Fruit fly (Drosophila melanogaster) whole organism, embryonic: ENCODE results near the gene Etfb.

ENCODE experiments used
- CG10147 ChIP-seq: fragments of 200-800 bp; sonication (Bioruptor generic); optimal IDR thresholded peaks from 2 replicates; lab custom pipeline; 2019; ENCODE audit warnings: missing biosample characterization, mild to moderate bottlenecking, missing genetic modification characterization, moderate library complexity
- CG10431 ChIP-seq: fragments of 200-800 bp; sonication (Bioruptor generic); optimal IDR thresholded peaks from 3 replicates; lab custom pipeline; 2018; ENCODE audit warnings: missing biosample characterization, mild to moderate bottlenecking, missing genetic modification characterization
- CG11456 ChIP-seq: fragments of 200-800 bp; sonication (Bioruptor generic); IDR thresholded peaks from 3 replicates; pipeline ENCODE4 v1.3.6; 2022; ENCODE audit warnings: missing biosample characterization, missing genetic modification characterization
- CG12942 ChIP-seq: fragments of 200-800 bp; sonication (Bioruptor generic); optimal IDR thresholded peaks from 3 replicates; lab custom pipeline; 2016; ENCODE audit warnings: missing biosample characterization, missing genetic modification characterization
- CG15514 ChIP-seq: fragments of 200-800 bp; sonication (Bioruptor generic); optimal IDR thresholded peaks from 3 replicates; lab custom pipeline; 2017; ENCODE audit warnings: missing biosample characterization, missing genetic modification characterization, mild to moderate bottlenecking, moderate library complexity, missing genetic modification reagents
- CG18262 ChIP-seq: fragments of 200-800 bp; optimal IDR thresholded peaks from 3 replicates; lab custom pipeline; 2019; ENCODE audit warnings: missing biosample characterization, mild to moderate bottlenecking, missing genetic modification characterization, moderate library complexity
- CG2116 ChIP-seq: fragments of 200-800 bp; sonication (Bioruptor generic); optimal IDR thresholded peaks from 3 replicates; lab custom pipeline; 2018; ENCODE audit warnings: missing biosample characterization, mild to moderate bottlenecking, missing genetic modification characterization
- CG33557 ChIP-seq: fragments of 200-800 bp; sonication (Bioruptor generic); optimal IDR thresholded peaks from 2 replicates; lab custom pipeline; 2019; ENCODE audit warnings: missing biosample characterization, mild to moderate bottlenecking, missing genetic modification characterization, moderate library complexity
- CG34422 ChIP-seq: fragments of 200-800 bp; sonication (Bioruptor generic); IDR thresholded peaks from 3 replicates; pipeline ENCODE4 v1.3.6; 2022; ENCODE audit warnings: missing biosample characterization, missing genetic modification characterization
- CG5245 ChIP-seq: fragments of 200-800 bp; sonication (Bioruptor generic); optimal IDR thresholded peaks from 3 replicates; lab custom pipeline; 2016; ENCODE audit warnings: missing biosample characterization, missing genetic modification characterization
- CG7556 ChIP-seq: fragments of 200-800 bp; sonication (Bioruptor generic); optimal IDR thresholded peaks from 2 replicates; lab custom pipeline; 2017; ENCODE audit warnings: missing biosample characterization, mild to moderate bottlenecking, missing genetic modification characterization
- CG7786 ChIP-seq: fragments of 200-800 bp; sonication (Bioruptor generic); optimal IDR thresholded peaks from 2 replicates; lab custom pipeline; 2016; ENCODE audit warnings: missing biosample characterization, missing genetic modification characterization
- CG7839 ChIP-seq: fragments of 200-800 bp; sonication (Bioruptor generic); optimal IDR thresholded peaks from 3 replicates; lab custom pipeline; 2018; ENCODE audit warnings: missing biosample characterization, mild to moderate bottlenecking, missing genetic modification characterization, moderate library complexity
- CG7963 ChIP-seq: fragments of 200-800 bp; sonication (Bioruptor generic); IDR thresholded peaks from 3 replicates; pipeline ENCODE4 v1.3.6; 2022; ENCODE audit warnings: missing biosample characterization, missing genetic modification characterization; ENCODE audit not compliant: partially characterized antibody
- CG8944 ChIP-seq: fragments of 200-800 bp; sonication (Bioruptor generic); optimal IDR thresholded peaks from 3 replicates; lab custom pipeline; 2016; ENCODE audit warnings: missing biosample characterization, missing genetic modification characterization
- CG9817 ChIP-seq: fragments of 200-800 bp; sonication (Bioruptor generic); optimal IDR thresholded peaks from 2 replicates; lab custom pipeline; 2018; ENCODE audit warnings: missing biosample characterization, mild to moderate bottlenecking, missing genetic modification characterization, moderate library complexity
- CG9876 ChIP-seq: fragments of 200-800 bp; sonication (Bioruptor generic); optimal IDR thresholded peaks from 2 replicates; lab custom pipeline; 2016; ENCODE audit warnings: missing biosample characterization, missing genetic modification characterization
- CrebB ChIP-seq: fragments of 200-800 bp; sonication (Bioruptor generic); optimal IDR thresholded peaks from 3 replicates; lab custom pipeline; 2018; ENCODE audit warnings: missing biosample characterization, mild to moderate bottlenecking, missing genetic modification characterization
- Elba2 ChIP-seq: fragments of 200-800 bp; sonication (Bioruptor generic); optimal IDR thresholded peaks from 3 replicates; lab custom pipeline; 2016; ENCODE audit warnings: missing biosample characterization, missing genetic modification characterization
- Gug ChIP-seq: fragments of 200-800 bp; sonication (Bioruptor generic); IDR thresholded peaks from 4 replicates; pipeline ENCODE4 v1.3.6; 2022; ENCODE audit warnings: missing biosample characterization, missing genetic modification characterization
- HmgD ChIP-seq: fragments of 200-800 bp; sonication (Bioruptor generic); optimal IDR thresholded peaks from 3 replicates; lab custom pipeline; 2016; ENCODE audit warnings: missing biosample characterization, missing genetic modification characterization
- HmgZ ChIP-seq: fragments of 200-800 bp; sonication (Bioruptor generic); optimal IDR thresholded peaks from 2 replicates; lab custom pipeline; 2018; ENCODE audit warnings: missing biosample characterization, mild to moderate bottlenecking, missing genetic modification characterization
- Hr3 ChIP-seq: fragments of 200-800 bp; sonication (Bioruptor generic); optimal IDR thresholded peaks from 3 replicates; lab custom pipeline; 2016; ENCODE audit warnings: missing biosample characterization, missing genetic modification characterization
- Lim3 ChIP-seq: fragments of 200-800 bp; sonication (Bioruptor generic); IDR thresholded peaks from 2 replicates; pipeline ENCODE4 v1.3.6; 2022; ENCODE audit warnings: missing biosample characterization, missing genetic modification characterization
- MTF-1 ChIP-seq: fragments of 200-800 bp; sonication (Bioruptor generic); optimal IDR thresholded peaks from 2 replicates; lab custom pipeline; 2018; ENCODE audit warnings: missing biosample characterization, mild to moderate bottlenecking, missing genetic modification characterization, borderline replicate concordance
- Sry-β ChIP-seq: fragments of 200-800 bp; sonication (Bioruptor generic); optimal IDR thresholded peaks from 2 replicates; lab custom pipeline; 2018; ENCODE audit warnings: missing biosample characterization, mild to moderate bottlenecking, missing genetic modification characterization, moderate library complexity
- Taf1 ChIP-seq: fragments of 200-800 bp; sonication (Bioruptor generic); IDR thresholded peaks from 2 replicates; pipeline ENCODE4 v1.3.6; 2022; ENCODE audit warnings: missing biosample characterization, missing genetic modification characterization
- amos ChIP-seq: fragments of 200-800 bp; sonication (Bioruptor generic); IDR thresholded peaks from 2 replicates; pipeline ENCODE4 v1.3.6; 2022; ENCODE audit warnings: missing biosample characterization, missing genetic modification characterization; ENCODE audit not compliant: partially characterized antibody
- ara ChIP-seq: fragments of 200-800 bp; sonication (Bioruptor generic); IDR thresholded peaks from 2 replicates; pipeline ENCODE4 v1.3.6; 2022; ENCODE audit warnings: missing biosample characterization, missing genetic modification characterization
- az2 ChIP-seq: fragments of 200-800 bp; sonication (Bioruptor generic); optimal IDR thresholded peaks from 3 replicates; lab custom pipeline; 2016; ENCODE audit warnings: missing biosample characterization, missing genetic modification characterization
- disco-r ChIP-seq: fragments of 200-800 bp; sonication (Bioruptor generic); optimal IDR thresholded peaks from 2 replicates; lab custom pipeline; 2016; ENCODE audit warnings: missing biosample characterization, missing genetic modification characterization
- emc ChIP-seq: fragments of 200-800 bp; sonication (Bioruptor generic); optimal IDR thresholded peaks from 2 replicates; lab custom pipeline; 2016; ENCODE audit warnings: missing biosample characterization, missing genetic modification characterization
- fd96Cb ChIP-seq: fragments of 200-800 bp; sonication (Bioruptor generic); optimal IDR thresholded peaks from 2 replicates; lab custom pipeline; 2018; ENCODE audit warnings: missing biosample characterization, mild to moderate bottlenecking, missing genetic modification characterization, moderate library complexity
- gce ChIP-seq: fragments of 200-800 bp; sonication (Bioruptor generic); IDR thresholded peaks from 3 replicates; pipeline ENCODE4 v1.3.6; 2022; ENCODE audit warnings: missing biosample characterization, missing genetic modification characterization
- gem ChIP-seq: fragments of 200-800 bp; sonication (Bioruptor generic); optimal IDR thresholded peaks from 2 replicates; lab custom pipeline; 2019; ENCODE audit warnings: missing biosample characterization, mild to moderate bottlenecking, missing genetic modification characterization, moderate library complexity
- gsb ChIP-seq: fragments of 200-800 bp; sonication (Bioruptor generic); IDR thresholded peaks from 2 replicates; pipeline ENCODE4 v1.3.6; 2022; ENCODE audit warnings: missing biosample characterization, missing genetic modification characterization
- inv ChIP-seq: fragments of 200-800 bp; sonication (Bioruptor generic); IDR thresholded peaks from 2 replicates; pipeline ENCODE4 v1.3.6; 2022; ENCODE audit warnings: missing biosample characterization, missing genetic modification characterization; ENCODE audit not compliant: partially characterized antibody
- kni ChIP-seq: fragments of 200-800 bp; sonication (Bioruptor generic); optimal IDR thresholded peaks from 3 replicates; lab custom pipeline; 2017; ENCODE audit warnings: mild to moderate bottlenecking, missing biosample characterization, missing genetic modification reagents, missing genetic modification characterization
- knrl ChIP-seq: fragments of 200-800 bp; sonication (Bioruptor generic); IDR thresholded peaks from 3 replicates; pipeline ENCODE4 v1.3.6; 2022; ENCODE audit warnings: missing biosample characterization, missing genetic modification characterization; ENCODE audit not compliant: partially characterized antibody
- mirr ChIP-seq: fragments of 200-800 bp; sonication (Bioruptor generic); optimal IDR thresholded peaks from 3 replicates; lab custom pipeline; 2018; ENCODE audit warnings: missing biosample characterization, mild to moderate bottlenecking, missing genetic modification characterization
- nom ChIP-seq: fragments of 200-800 bp; sonication (Bioruptor generic); optimal IDR thresholded peaks from 2 replicates; lab custom pipeline; 2017; ENCODE audit warnings: missing biosample characterization, missing genetic modification characterization, mild to moderate bottlenecking, moderate library complexity, missing genetic modification reagents
- p53 ChIP-seq: fragments of 200-800 bp; sonication (Bioruptor generic); optimal IDR thresholded peaks from 2 replicates; lab custom pipeline; 2016; ENCODE audit warnings: missing biosample characterization, missing genetic modification characterization
- ranshi ChIP-seq: fragments of 200-800 bp; sonication (Bioruptor generic); IDR thresholded peaks from 2 replicates; pipeline ENCODE4 v1.3.6; 2022; ENCODE audit warnings: missing biosample characterization, missing genetic modification characterization
- slp2 ChIP-seq: fragments of 200-800 bp; sonication (Bioruptor generic); optimal IDR thresholded peaks from 2 replicates; lab custom pipeline; 2016; ENCODE audit warnings: missing biosample characterization, missing genetic modification characterization
- sna ChIP-seq: fragments of 200-800 bp; sonication (Bioruptor generic); IDR thresholded peaks from 2 replicates; pipeline ENCODE4 v1.3.6; 2022; ENCODE audit warnings: missing biosample characterization, missing genetic modification characterization; ENCODE audit not compliant: partially characterized antibody
- so ChIP-seq: fragments of 200-800 bp; sonication (Bioruptor generic); IDR thresholded peaks from 3 replicates; pipeline ENCODE4 v1.3.6; 2022; ENCODE audit warnings: missing biosample characterization, missing genetic modification characterization
- ttk ChIP-seq: fragments of 200-800 bp; sonication (Bioruptor generic); IDR thresholded peaks from 2 replicates; pipeline ENCODE4 v2.1.2; 2022; ENCODE audit warnings: missing biosample characterization, missing genetic modification characterization
- vnd ChIP-seq: fragments of 200-800 bp; sonication (Bioruptor generic); IDR thresholded peaks from 3 replicates; pipeline ENCODE4 v1.3.6; 2022; ENCODE audit warnings: missing biosample characterization, missing genetic modification characterization; ENCODE audit not compliant: partially characterized antibody
- wdn ChIP-seq: fragments of 200-800 bp; sonication (Bioruptor generic); IDR thresholded peaks from 2 replicates; pipeline ENCODE4 v1.3.6; 2022; ENCODE audit warnings: missing biosample characterization, missing genetic modification characterization
- z ChIP-seq: fragments of 200-800 bp; sonication (Bioruptor generic); IDR thresholded peaks from 3 replicates; pipeline ENCODE4 v1.3.6; 2022; ENCODE audit warnings: missing biosample characterization, missing genetic modification characterization

The Etfb gene

dm6 chr3R:29782367-29782766, 20.4 kb downstream of the Etfb start (continued):
- TF ChIP-seq knrl (GFP tag; lab: Robert Waterston, UW) (0 out of 3 replicates have a peak, but pooled peaks have one; percentile 18), gce (GFP tag; lab: Robert Waterston, UW) (0 out of 3 replicates have a peak, but pooled peaks have one; percentile 48), CG11456 (no peak), gem (tag; lab: Kevin White, UChicago) (no peak), vnd (GFP tag; lab: Robert Waterston, UW) (no peak), CG18262 (tag; lab: Kevin White, UChicago) (no peak), CG7839 (tag; lab: Kevin White, UChicago) (peak; percentile 19), Elba2 (no peak), CG7786 (GFP tag; lab: Kevin White, UChicago) (no peak), Lim3 (no peak), HmgZ (tag; lab: Kevin White, UChicago) (peak; percentile 26), CG7963 (GFP tag; lab: Robert Waterston, UW) (0 out of 3 replicates have a peak, but pooled peaks have one; percentile 37), Sry-β (GFP tag; lab: Kevin White, UChicago) (no peak), mirr (GFP tag; lab: Kevin White, UChicago) (peak; percentile 66), CG34422 (peak; percentile 48; the same call in 1 of the 3 replicates), inv (GFP tag; lab: Robert Waterston, UW) (peak; percentile 28; the same call in 1 of the 2 replicates), CG12942 (GFP tag; lab: Kevin White, UChicago) (no peak), CG10431 (no peak), CG5245 (GFP tag; lab: Kevin White, UChicago) (no peak), wdn (GFP tag; lab: Robert Waterston, UW) (no peak), CG9817 (tag; lab: Kevin White, UChicago) (no peak), emc (GFP tag; lab: Kevin White, UChicago) (no peak), CG33557 (GFP tag; lab: Kevin White, UChicago) (no peak), ara (GFP tag; lab: Robert Waterston, UW) (no peak), MTF-1 (GFP tag; lab: Kevin White, UChicago) (peak; percentile 37), CG2116 (GFP tag; lab: Kevin White, UChicago) (no peak), HmgD (GFP tag; lab: Kevin White, UChicago) (no peak), az2 (GFP tag; lab: Kevin White, UChicago) (no peak), CG15514 (GFP tag; lab: Kevin White, UChicago) (peak; percentile 82), Hr3 (GFP tag; lab: Kevin White, UChicago) (no peak), slp2 (GFP tag; lab: Kevin White, UChicago) (no peak), CG9876 (GFP tag; lab: Kevin White, UChicago) (no peak), fd96Cb (tag; lab: Kevin White, UChicago) (no peak), ranshi (GFP tag; lab: Robert Waterston, UW) (peak; percentile 34; the same call in 1 of the 2 replicates), sna (GFP tag; lab: Robert Waterston, UW) (peak; percentile 69), ttk (no peak), CG8944 (no peak), so (GFP tag; lab: Robert Waterston, UW) (0 out of 3 replicates have a peak, but pooled peaks have one; percentile 29), z (GFP tag; lab: Robert Waterston, UW) (peak; percentile 98), p53 (GFP tag; lab: Kevin White, UChicago) (no peak), CG7556 (GFP tag; lab: Kevin White, UChicago) (no peak), Taf1 (no peak), nom (GFP tag; lab: Kevin White, UChicago) (peak; percentile 80), disco-r (GFP tag; lab: Kevin White, UChicago) (no peak), gsb (no peak), CrebB (peak; percentile 47), amos (GFP tag; lab: Robert Waterston, UW) (peak; percentile 64; the same call in 1 of the 2 replicates), kni (GFP tag; lab: Kevin White, UChicago) (no peak), Gug (GFP tag; lab: Robert Waterston, UW) (0 out of 4 replicates have a peak, but pooled peaks have one; percentile 5), CG10147 (GFP tag; lab: Kevin White, UChicago) (peak; percentile 2)
